Worm (Caenorhabditis elegans) whole organism, L4 larva: Measurements from ENCODE around the gene T14E8.2.
A peak's percentile ranks its signal among the peaks of the same experiment; 100 is the strongest.

Experiments
- D1046.2 ChIP-seq: fragments of 200-800 bp; sonication (Bioruptor generic); IDR thresholded peaks from 2 replicates; pipeline ENCODE4 v1.3.6; 2022; ENCODE audit warnings: missing genetic modification characterization, missing compliant biosample characterization
- F37D6.2 ChIP-seq: sonication (generic microtip); optimal IDR thresholded peaks from 2 replicates; lab custom pipeline; 2016; ENCODE audit warnings: mild to moderate bottlenecking, missing genetic modification characterization, missing compliant biosample characterization
- F49E8.2 ChIP-seq: sonication (generic microtip); optimal IDR thresholded peaks from 2 replicates; lab custom pipeline; 2016; ENCODE audit warnings: missing compliant biosample characterization, mild to moderate bottlenecking, missing genetic modification characterization, borderline replicate concordance
- T26A8.4 ChIP-seq: fragments of 200-800 bp; sonication (Bioruptor generic); IDR thresholded peaks from 2 replicates; pipeline ENCODE4 v1.3.6; 2022; ENCODE audit warnings: missing genetic modification characterization, missing compliant biosample characterization
- aha-1 ChIP-seq: fragments of 150-350 bp; peaks from one replicate; lab custom pipeline; 2014; ENCODE audit warnings: missing biosample characterization, missing genetic modification characterization
- aly-2 ChIP-seq: sonication (generic microtip); optimal IDR thresholded peaks from 2 replicates; lab custom pipeline; 2018; ENCODE audit warnings: missing biosample characterization, missing genetic modification characterization
- ama-1 ChIP-seq: fragments of 150-350 bp; optimal IDR thresholded peaks from 2 replicates; lab custom pipeline; 2014; ENCODE audit warnings: inconsistent platforms, mixed read lengths
- arid-1 ChIP-seq: fragments of 200-800 bp; sonication (Bioruptor generic); conservative IDR thresholded peaks from 2 replicates; pipeline ENCODE4 v1.3.6; 2022; ENCODE audit warnings: missing genetic modification reagents, missing genetic modification characterization, missing compliant biosample characterization
- ceh-44 ChIP-seq: fragments of 200-800 bp; sonication (Bioruptor generic); IDR thresholded peaks from 2 replicates; pipeline ENCODE4 v1.3.6; 2022; ENCODE audit warnings: missing genetic modification reagents, missing genetic modification characterization, missing compliant biosample characterization
- ceh-62 ChIP-seq: sonication (generic microtip); optimal IDR thresholded peaks from 2 replicates; lab custom pipeline; 2017; ENCODE audit warnings: missing biosample characterization, missing genetic modification characterization
- ceh-82 ChIP-seq: sonication (generic microtip); optimal IDR thresholded peaks from 2 replicates; lab custom pipeline; 2017; ENCODE audit warnings: missing biosample characterization, missing genetic modification characterization
- cey-2 ChIP-seq: sonication (generic microtip); optimal IDR thresholded peaks from 3 replicates; lab custom pipeline; 2017; ENCODE audit warnings: missing genetic modification characterization, mild to moderate bottlenecking, missing compliant biosample characterization, antibody characterized with exemption, borderline replicate concordance; ENCODE audit not compliant: insufficient read depth
- daf-16 ChIP-seq, 3 experiments: sonication (generic microtip); optimal IDR thresholded peaks; 2 replicates each; lab custom pipeline; 2016 to 2017; ENCODE audit warnings: missing genetic modification characterization in 3 of 3, missing genetic modification reagents in 3 of 3, mild to moderate bottlenecking in 2 of 3, missing compliant biosample characterization in 2 of 3, missing biosample characterization in 1 of 3, moderate library complexity in 1 of 3
- daf-8 ChIP-seq: fragments of 200-800 bp; sonication (Bioruptor generic); IDR thresholded peaks from 2 replicates; pipeline ENCODE4 v1.3.6; 2022; ENCODE audit warnings: missing genetic modification characterization, missing compliant biosample characterization
- dmd-6 ChIP-seq: fragments of 200-800 bp; sonication (Bioruptor generic); IDR thresholded peaks from 2 replicates; pipeline ENCODE4 v1.3.6; 2022; ENCODE audit warnings: missing genetic modification reagents, missing genetic modification characterization, missing compliant biosample characterization
- dpl-1 ChIP-seq: fragments of 150-350 bp; optimal IDR thresholded peaks from 2 replicates; lab custom pipeline; 2014; ENCODE audit warnings: missing biosample characterization, missing genetic modification reagents, missing genetic modification characterization
- fkh-10 ChIP-seq: fragments of 150-350 bp; optimal IDR thresholded peaks from 2 replicates; lab custom pipeline; 2014; ENCODE audit warnings: missing biosample characterization, missing genetic modification reagents, missing genetic modification characterization
- fos-1 ChIP-seq: fragments of 150-350 bp; optimal IDR thresholded peaks from 2 replicates; lab custom pipeline; 2014; ENCODE audit warnings: missing biosample characterization, missing genetic modification characterization
- hlh-11 ChIP-seq: fragments of 200-800 bp; sonication (Bioruptor generic); optimal IDR thresholded peaks from 2 replicates; lab custom pipeline; 2018; ENCODE audit warnings: mild to moderate bottlenecking, missing genetic modification characterization, missing compliant biosample characterization
- hlh-30 ChIP-seq: sonication (generic microtip); optimal IDR thresholded peaks from 2 replicates; lab custom pipeline; 2017; ENCODE audit warnings: antibody characterized with exemption, mild to moderate bottlenecking, missing genetic modification characterization, missing compliant biosample characterization; ENCODE audit not compliant: insufficient read depth
- jun-1 ChIP-seq: fragments of 150-350 bp; optimal IDR thresholded peaks from 2 replicates; lab custom pipeline; 2014; ENCODE audit warnings: missing biosample characterization, missing genetic modification reagents, missing genetic modification characterization
- lim-7 ChIP-seq: fragments of 200-800 bp; sonication (Bioruptor generic); IDR thresholded peaks from 2 replicates; pipeline ENCODE4 v1.3.6; 2022; ENCODE audit warnings: missing genetic modification characterization, missing compliant biosample characterization
- lin-13 ChIP-seq: fragments of 150-350 bp; optimal IDR thresholded peaks from 2 replicates; lab custom pipeline; 2014; ENCODE audit warnings: missing biosample characterization, missing genetic modification reagents, missing genetic modification characterization
- lin-39 ChIP-seq: fragments of 150-350 bp; optimal IDR thresholded peaks from 2 replicates; lab custom pipeline; 2014; ENCODE audit warnings: missing biosample characterization, missing genetic modification reagents, missing genetic modification characterization
- mdl-1 ChIP-seq, 2 experiments: fragments of 150-350 bp in 1 of 2; sonication (generic microtip) in 1 of 2; optimal IDR thresholded peaks; 2 replicates each; lab custom pipeline; 2014 to 2017; ENCODE audit warnings: missing biosample characterization in 2 of 2, missing genetic modification characterization in 2 of 2
- nhr-10 ChIP-seq: fragments of 150-350 bp; optimal IDR thresholded peaks from 2 replicates; lab custom pipeline; 2014; ENCODE audit warnings: missing biosample characterization, missing genetic modification characterization
- nhr-11 ChIP-seq: fragments of 150-350 bp; optimal IDR thresholded peaks from 2 replicates; lab custom pipeline; 2014; ENCODE audit warnings: missing biosample characterization, missing genetic modification characterization
- nhr-41 ChIP-seq: fragments of 200-800 bp; sonication (Bioruptor generic); IDR thresholded peaks from 2 replicates; pipeline ENCODE4 v1.3.6; 2022; ENCODE audit warnings: missing genetic modification reagents, missing genetic modification characterization, missing compliant biosample characterization
- php-3 ChIP-seq: fragments of 200-800 bp; sonication (Bioruptor generic); IDR thresholded peaks from 2 replicates; pipeline ENCODE4 v1.3.6; 2022; ENCODE audit warnings: missing genetic modification reagents, missing genetic modification characterization, missing compliant biosample characterization
- rbr-2 ChIP-seq: sonication (generic microtip); optimal IDR thresholded peaks from 2 replicates; lab custom pipeline; 2016; ENCODE audit warnings: missing genotype, missing genetic modification characterization, missing compliant biosample characterization
- sdz-12 ChIP-seq: fragments of 200-800 bp; sonication (Bioruptor generic); optimal IDR thresholded peaks from 2 replicates; lab custom pipeline; 2018; ENCODE audit warnings: mild to moderate bottlenecking, missing genetic modification characterization, missing compliant biosample characterization
- set-16 ChIP-seq: fragments of 200-800 bp; sonication (Bioruptor generic); IDR thresholded peaks from 2 replicates; pipeline ENCODE4 v1.3.6; 2022; ENCODE audit warnings: missing genetic modification reagents, missing genetic modification characterization, missing compliant biosample characterization
- snpc-4 ChIP-seq: fragments of 150-350 bp; optimal IDR thresholded peaks from 2 replicates; lab custom pipeline; 2014; ENCODE audit warnings: missing biosample characterization, missing genetic modification characterization
- tag-97 ChIP-seq: fragments of 200-800 bp; sonication (Bioruptor generic); IDR thresholded peaks from 2 replicates; pipeline ENCODE4 v1.3.6; 2022; ENCODE audit warnings: missing genetic modification characterization, missing compliant biosample characterization
- tra-1 ChIP-seq: fragments of 200-800 bp; sonication (Bioruptor generic); IDR thresholded peaks from 2 replicates; pipeline ENCODE4 v1.3.6; 2022; ENCODE audit warnings: missing genetic modification reagents, missing genetic modification characterization, missing compliant biosample characterization
- unc-39 ChIP-seq: sonication (generic microtip); optimal IDR thresholded peaks from 2 replicates; lab custom pipeline; 2017; ENCODE audit warnings: missing biosample characterization, missing genetic modification characterization
- unc-62 ChIP-seq, 3 experiments: fragments of 150-350 bp in 1 of 3; sonication (generic microtip); optimal IDR thresholded peaks in 2 of 3; peaks in 1 of 3; 1 replicate in 1 of 3; 2 replicates in 2 of 3; lab custom pipeline; 2014 to 2017; ENCODE audit warnings: missing biosample characterization in 3 of 3, missing genetic modification characterization in 3 of 3, missing genetic modification reagents in 3 of 3, missing genotype in 1 of 3
- zfp-2 ChIP-seq: sonication (generic microtip); optimal IDR thresholded peaks from 2 replicates; lab custom pipeline; 2016; ENCODE audit warnings: mild to moderate bottlenecking, missing genetic modification characterization, missing compliant biosample characterization
- zfp-3 ChIP-seq: fragments of 200-800 bp; sonication (Bioruptor generic); conservative IDR thresholded peaks from 2 replicates; pipeline ENCODE4 v1.3.6; 2022; ENCODE audit warnings: missing genetic modification reagents, missing genetic modification characterization, missing compliant biosample characterization
- zip-11 ChIP-seq: fragments of 200-800 bp; sonication (Bioruptor generic); IDR thresholded peaks from 2 replicates; pipeline ENCODE4 v1.3.6; 2022; ENCODE audit warnings: missing genetic modification characterization, missing compliant biosample characterization

T14E8.2 gene

ce11 chrX:6583385-6583784 is 40.6 kb downstream of the T14E8.2 start:
- no peak for TF ChIP-seq ceh-44 (GFP tag; lab: Robert Waterston, UW)
- TF ChIP-seq rbr-2 (tag; lab: Kevin White, UChicago) = no peak
- TF ChIP-seq nhr-41 (GFP tag; lab: Robert Waterston, UW) = no peak
- no peak for TF ChIP-seq fkh-10 (GFP tag; lab: Kevin White, UChicago)
- TF ChIP-seq aly-2 = no peak
- TF ChIP-seq F37D6.2 (tag; lab: Kevin White, UChicago) = no peak
- no peak for TF ChIP-seq lin-39
- TF ChIP-seq arid-1 (GFP tag; lab: Robert Waterston, UW) = no peak
- peak in 1 of 2 experiments; percentile 93 for TF ChIP-seq unc-62 (GFP tag; optimal IDR thresholded peaks at IDR 0.05 in 1 of 2; lab: Kevin White, UChicago)
- no peak for TF ChIP-seq unc-62 (tag; optimal IDR thresholded peaks at IDR 0.05; lab: Kevin White, UChicago)

ce11 chrX:6588495-6588894 is 45.7 kb downstream of the T14E8.2 start, which contains the start of gene fbxl-4:
Gene fbxl-4 (plus strand): TSS chrX:6588795.
- no peak for TF ChIP-seq dpl-1
- no peak for TF ChIP-seq daf-8 (GFP tag; lab: Robert Waterston, UW)
- TF ChIP-seq rbr-2 (tag; lab: Kevin White, UChicago) = no peak
- no peak for TF ChIP-seq D1046.2 (GFP tag; lab: Robert Waterston, UW)
- no peak for TF ChIP-seq unc-39
- TF ChIP-seq F49E8.2 (tag; lab: Kevin White, UChicago) = no peak
- no peak for TF ChIP-seq lin-13 (GFP tag; lab: Kevin White, UChicago)
- no peak for TF ChIP-seq cey-2 (tag; lab: Kevin White, UChicago)
- no peak for TF ChIP-seq ceh-82 (tag; lab: Kevin White, UChicago)
- TF ChIP-seq zfp-2 (tag; lab: Kevin White, UChicago) = no peak
- TF ChIP-seq mdl-1 (tag; optimal IDR thresholded peaks at IDR 0.05; lab: Kevin White, UChicago) = no peak
- TF ChIP-seq tra-1 (GFP tag; lab: Robert Waterston, UW) = no peak
- TF ChIP-seq php-3 = no peak
- no peak for TF ChIP-seq ceh-62 (tag; lab: Kevin White, UChicago)
- no peak for TF ChIP-seq tag-97 (GFP tag; lab: Robert Waterston, UW)
- no peak for TF ChIP-seq T26A8.4 (GFP tag; lab: Robert Waterston, UW)
- TF ChIP-seq zfp-3 (GFP tag; lab: Robert Waterston, UW) = no peak
- TF ChIP-seq fos-1 (tag; lab: Kevin White, UChicago) = no peak

ce11 chrX:6591674-6592073 is 48.9 kb downstream of the T14E8.2 start:
- TF ChIP-seq ama-1 (lab: Kevin White, UChicago) (no peak), nhr-11 (tag; lab: Kevin White, UChicago) (peak; percentile 51), tag-97 (GFP tag; lab: Robert Waterston, UW) (no peak), set-16 (GFP tag; lab: Robert Waterston, UW) (no peak), daf-16 (GFP tag; optimal IDR thresholded peaks at IDR 0.05; lab: Kevin White, UChicago) (peak in 1 of 2 experiments; percentile 63), daf-16 (tag; optimal IDR thresholded peaks at IDR 0.05; lab: Kevin White, UChicago) (no peak), lin-13 (GFP tag; lab: Kevin White, UChicago) (no peak), F37D6.2 (tag; lab: Kevin White, UChicago) (no peak), lim-7 (GFP tag; lab: Robert Waterston, UW) (no peak), T26A8.4 (GFP tag; lab: Robert Waterston, UW) (no peak), sdz-12 (GFP tag; lab: Kevin White, UChicago) (no peak), hlh-11 (tag; lab: Kevin White, UChicago) (no peak), jun-1 (tag; lab: Kevin White, UChicago) (no peak), php-3 (no peak), zip-11 (no peak), dmd-6 (no peak), unc-39 (no peak), D1046.2 (GFP tag; lab: Robert Waterston, UW) (no peak), aha-1 (tag; lab: Kevin White, UChicago) (peak; percentile 95), nhr-10 (no peak), arid-1 (GFP tag; lab: Robert Waterston, UW) (no peak), hlh-30 (tag; lab: Kevin White, UChicago) (peak; percentile 29), unc-62 (GFP tag; optimal IDR thresholded peaks at IDR 0.05 in 1 of 2; lab: Kevin White, UChicago) (no peak), unc-62 (tag; optimal IDR thresholded peaks at IDR 0.05; lab: Kevin White, UChicago) (no peak), zfp-3 (GFP tag; lab: Robert Waterston, UW) (no peak), snpc-4 (tag; lab: Kevin White, UChicago) (no peak)
